Fruit fly (Drosophila melanogaster) whole organism, embryonic: ENCODE results near the gene faf.

Experiments used
- Atf-2 ChIP-seq: fragments of 200-800 bp; sonication (Bioruptor generic); optimal IDR thresholded peaks from 2 replicates; lab custom pipeline; 2016; ENCODE audit warnings: missing biosample characterization, missing genetic modification characterization
- CG1024 ChIP-seq: fragments of 200-800 bp; sonication (Bioruptor generic); IDR thresholded peaks from 2 replicates; pipeline ENCODE4 v1.3.6; 2022; ENCODE audit warnings: missing biosample characterization, missing genetic modification characterization
- CG11093 ChIP-seq: fragments of 200-800 bp; sonication (Bioruptor generic); IDR thresholded peaks from 3 replicates; pipeline ENCODE4 v1.3.6; 2022; ENCODE audit warnings: missing biosample characterization, missing genetic modification characterization
- CG1233 ChIP-seq: fragments of 200-800 bp; sonication (Bioruptor generic); optimal IDR thresholded peaks from 4 replicates; lab custom pipeline; 2018; ENCODE audit warnings: missing biosample characterization, mild to moderate bottlenecking, missing genetic modification characterization
- CG13424 ChIP-seq: fragments of 200-800 bp; sonication (Bioruptor generic); optimal IDR thresholded peaks from 2 replicates; lab custom pipeline; 2019; ENCODE audit warnings: missing biosample characterization, mild to moderate bottlenecking, missing genetic modification characterization, moderate library complexity
- CG15696 ChIP-seq: fragments of 200-800 bp; sonication (Bioruptor generic); optimal IDR thresholded peaks from 2 replicates; lab custom pipeline; 2019; ENCODE audit warnings: missing biosample characterization, mild to moderate bottlenecking, missing genetic modification characterization, moderate library complexity
- CG1603 ChIP-seq: fragments of 200-800 bp; sonication (Bioruptor generic); optimal IDR thresholded peaks from 2 replicates; lab custom pipeline; 2019; ENCODE audit warnings: missing biosample characterization, mild to moderate bottlenecking, missing genetic modification characterization, moderate library complexity
- CG16813 ChIP-seq: fragments of 200-800 bp; sonication (Bioruptor generic); IDR thresholded peaks from 3 replicates; pipeline ENCODE4 v1.3.6; 2022; ENCODE audit warnings: missing biosample characterization, missing genetic modification characterization; ENCODE audit not compliant: partially characterized antibody
- CG17186 ChIP-seq: fragments of 200-800 bp; sonication (Bioruptor generic); optimal IDR thresholded peaks from 3 replicates; lab custom pipeline; 2017; ENCODE audit warnings: missing biosample characterization, missing genetic modification reagents, missing genetic modification characterization
- CG17328 ChIP-seq: fragments of 200-800 bp; sonication (Bioruptor generic); IDR thresholded peaks from 2 replicates; pipeline ENCODE4 v1.3.6; 2022; ENCODE audit warnings: missing biosample characterization, missing genetic modification characterization
- CG2199 ChIP-seq: fragments of 200-800 bp; sonication (Bioruptor generic); IDR thresholded peaks from 3 replicates; pipeline ENCODE4 v1.3.6; 2022; ENCODE audit warnings: missing biosample characterization, missing genetic modification characterization
- CG32772 ChIP-seq: fragments of 200-800 bp; sonication (Bioruptor generic); IDR thresholded peaks from 2 replicates; pipeline ENCODE4 v1.3.6; 2022; ENCODE audit warnings: missing biosample characterization, missing genetic modification characterization
- CG6791 ChIP-seq: fragments of 200-800 bp; sonication (Bioruptor generic); IDR thresholded peaks from 3 replicates; pipeline ENCODE4 v1.3.6; 2022; ENCODE audit warnings: missing biosample characterization, missing genetic modification characterization; ENCODE audit not compliant: partially characterized antibody
- CG7839 ChIP-seq: fragments of 200-800 bp; sonication (Bioruptor generic); optimal IDR thresholded peaks from 3 replicates; lab custom pipeline; 2018; ENCODE audit warnings: missing biosample characterization, mild to moderate bottlenecking, missing genetic modification characterization, moderate library complexity
- CG7963 ChIP-seq: fragments of 200-800 bp; sonication (Bioruptor generic); IDR thresholded peaks from 3 replicates; pipeline ENCODE4 v1.3.6; 2022; ENCODE audit warnings: missing biosample characterization, missing genetic modification characterization; ENCODE audit not compliant: partially characterized antibody
- CG8281 ChIP-seq: fragments of 200-800 bp; sonication (Bioruptor generic); optimal IDR thresholded peaks from 2 replicates; lab custom pipeline; 2018; ENCODE audit warnings: missing biosample characterization, mild to moderate bottlenecking, missing genetic modification characterization, moderate library complexity
- CG8359 ChIP-seq: fragments of 200-800 bp; sonication (Bioruptor generic); optimal IDR thresholded peaks from 2 replicates; lab custom pipeline; 2017; ENCODE audit warnings: missing biosample characterization, mild to moderate bottlenecking, missing genetic modification characterization, borderline replicate concordance
- CkIIα-i1 ChIP-seq: fragments of 200-800 bp; sonication (Bioruptor generic); IDR thresholded peaks from 2 replicates; pipeline ENCODE4 v1.3.6; 2022; ENCODE audit warnings: missing biosample characterization, missing genetic modification characterization
- CoRest ChIP-seq: fragments of 200-800 bp; sonication (Bioruptor generic); optimal IDR thresholded peaks from 3 replicates; lab custom pipeline; 2018; ENCODE audit warnings: missing biosample characterization, mild to moderate bottlenecking, missing genetic modification characterization, moderate library complexity
- D19B ChIP-seq: fragments of 200-800 bp; sonication (Bioruptor generic); optimal IDR thresholded peaks from 2 replicates; lab custom pipeline; 2017; ENCODE audit warnings: missing biosample characterization, mild to moderate bottlenecking, missing genetic modification characterization
- Dll ChIP-seq: fragments of 200-800 bp; sonication (Bioruptor generic); IDR thresholded peaks from 4 replicates; pipeline ENCODE4 v1.3.6; 2022; ENCODE audit warnings: missing biosample characterization, missing genetic modification characterization; ENCODE audit not compliant: partially characterized antibody
- Dp ChIP-seq: fragments of 200-800 bp; sonication (Bioruptor generic); optimal IDR thresholded peaks from 2 replicates; lab custom pipeline; 2018; ENCODE audit warnings: missing biosample characterization, mild to moderate bottlenecking, missing genetic modification characterization, moderate library complexity
- Eip74EF ChIP-seq, 2 experiments: fragments of 200-800 bp in 1 of 2; fragments of >200 bp in 1 of 2; sonication (Bioruptor generic) in 1 of 2; optimal IDR thresholded peaks; 2 replicates each; lab custom pipeline; 2017 to 2019; ENCODE audit warnings: missing biosample characterization in 2 of 2, missing genetic modification characterization in 2 of 2, mild to moderate bottlenecking in 1 of 2, moderate library complexity in 1 of 2
- Elba2 ChIP-seq: fragments of 200-800 bp; sonication (Bioruptor generic); optimal IDR thresholded peaks from 3 replicates; lab custom pipeline; 2016; ENCODE audit warnings: missing biosample characterization, missing genetic modification characterization
- Hmr ChIP-seq: fragments of 200-800 bp; sonication (Bioruptor generic); optimal IDR thresholded peaks from 3 replicates; lab custom pipeline; 2017; ENCODE audit warnings: mild to moderate bottlenecking, missing biosample characterization, missing genetic modification reagents, missing genetic modification characterization
- Kr ChIP-seq: fragments of 200-800 bp; sonication (Bioruptor generic); optimal IDR thresholded peaks from 2 replicates; lab custom pipeline; 2017; ENCODE audit warnings: missing biosample characterization, mild to moderate bottlenecking, missing genetic modification characterization
- Med ChIP-seq: fragments of 200-800 bp; sonication (Bioruptor generic); peaks from one replicate; lab custom pipeline; 2016; ENCODE audit warnings: missing biosample characterization, missing genetic modification characterization, mild to moderate bottlenecking, inconsistent platforms, moderate library complexity
- PHDP ChIP-seq: fragments of 200-800 bp; sonication (Bioruptor generic); optimal IDR thresholded peaks from 3 replicates; lab custom pipeline; 2018; ENCODE audit warnings: missing biosample characterization, mild to moderate bottlenecking, missing genetic modification characterization, moderate library complexity
- Sin3A ChIP-seq: fragments of >200 bp; optimal IDR thresholded peaks from 2 replicates; lab custom pipeline; 2018
- ab ChIP-seq: fragments of 200-800 bp; sonication (Bioruptor generic); optimal IDR thresholded peaks from 2 replicates; lab custom pipeline; 2016; ENCODE audit warnings: missing biosample characterization, missing genetic modification characterization
- ase ChIP-seq: fragments of 200-800 bp; sonication (Bioruptor generic); IDR thresholded peaks from 3 replicates; pipeline ENCODE4 v1.3.6; 2022; ENCODE audit warnings: missing biosample characterization, missing genetic modification characterization
- btn ChIP-seq: fragments of 200-800 bp; sonication (Bioruptor generic); optimal IDR thresholded peaks from 2 replicates; lab custom pipeline; 2016; ENCODE audit warnings: missing biosample characterization, missing genetic modification characterization
- chinmo ChIP-seq: fragments of 200-800 bp; sonication (Bioruptor generic); IDR thresholded peaks from 4 replicates; pipeline ENCODE4 v1.3.6; 2022; ENCODE audit warnings: missing biosample characterization, missing genetic modification characterization; ENCODE audit not compliant: partially characterized antibody
- chm ChIP-seq: fragments of 200-800 bp; sonication (Bioruptor generic); IDR thresholded peaks from 2 replicates; pipeline ENCODE4 v1.3.6; 2022; ENCODE audit warnings: missing biosample characterization, missing genetic modification characterization
- crol ChIP-seq: fragments of 200-800 bp; sonication (Bioruptor generic); IDR thresholded peaks from 2 replicates; pipeline ENCODE4 v1.3.6; 2022; ENCODE audit warnings: missing biosample characterization, missing genetic modification characterization
- dpn ChIP-seq, 2 experiments: fragments of 200-800 bp; sonication (Bioruptor generic); optimal IDR thresholded peaks; 3 replicates each; lab custom pipeline; 2016; ENCODE audit warnings: missing biosample characterization in 2 of 2, missing genetic modification characterization in 2 of 2
- gfzf ChIP-seq: fragments of 200-800 bp; sonication (Bioruptor generic); optimal IDR thresholded peaks from 2 replicates; lab custom pipeline; 2016; ENCODE audit warnings: missing biosample characterization, mild to moderate bottlenecking, missing genetic modification characterization, moderate library complexity
- hbn ChIP-seq: fragments of 200-800 bp; sonication (Bioruptor generic); IDR thresholded peaks from 2 replicates; pipeline ENCODE4 v1.3.6; 2022; ENCODE audit warnings: missing biosample characterization, missing genetic modification characterization; ENCODE audit not compliant: partially characterized antibody
- mam ChIP-seq: fragments of 200-800 bp; sonication (Bioruptor generic); optimal IDR thresholded peaks from 3 replicates; lab custom pipeline; 2016; ENCODE audit warnings: missing biosample characterization, missing genetic modification characterization
- mirr ChIP-seq: fragments of 200-800 bp; sonication (Bioruptor generic); optimal IDR thresholded peaks from 3 replicates; lab custom pipeline; 2018; ENCODE audit warnings: missing biosample characterization, mild to moderate bottlenecking, missing genetic modification characterization
- nmo ChIP-seq: fragments of 200-800 bp; sonication (Bioruptor generic); optimal IDR thresholded peaks from 2 replicates; lab custom pipeline; 2018; ENCODE audit warnings: missing biosample characterization, mild to moderate bottlenecking, missing genetic modification characterization, moderate library complexity
- pan ChIP-seq, 4 experiments: fragments of >200 bp in 3 of 4; fragments of 200-800 bp in 1 of 4; sonication (Bioruptor generic) in 1 of 4; optimal IDR thresholded peaks in 3 of 4; IDR thresholded peaks in 1 of 4; 2 replicates each; pipeline versions ENCODE4 v1.3.6 to Lab custom; 2017 to 2022; ENCODE audit warnings: missing biosample characterization in 2 of 4, missing genetic modification characterization in 2 of 4, mixed read lengths in 1 of 4
- pros ChIP-seq: fragments of 200-800 bp; sonication (Bioruptor generic); optimal IDR thresholded peaks from 3 replicates; lab custom pipeline; 2019; ENCODE audit warnings: missing biosample characterization, mild to moderate bottlenecking, missing genetic modification characterization, moderate library complexity
- row ChIP-seq: fragments of 200-800 bp; sonication (Bioruptor generic); IDR thresholded peaks from 3 replicates; pipeline ENCODE4 v1.3.6; 2022; ENCODE audit warnings: missing biosample characterization, missing genetic modification characterization
- sd ChIP-seq: fragments of 200-800 bp; sonication (Bioruptor generic); optimal IDR thresholded peaks from 3 replicates; lab custom pipeline; 2018; ENCODE audit warnings: missing biosample characterization, mild to moderate bottlenecking, missing genetic modification characterization, moderate library complexity
- shn ChIP-seq: fragments of 200-800 bp; sonication (Bioruptor generic); optimal IDR thresholded peaks from 3 replicates; lab custom pipeline; 2016; ENCODE audit warnings: missing biosample characterization, missing genetic modification characterization
- slbo ChIP-seq: fragments of 200-800 bp; sonication (Bioruptor generic); IDR thresholded peaks from 2 replicates; pipeline ENCODE4 v1.3.6; 2022; ENCODE audit warnings: missing biosample characterization, missing genetic modification characterization
- slp2 ChIP-seq: fragments of 200-800 bp; sonication (Bioruptor generic); optimal IDR thresholded peaks from 2 replicates; lab custom pipeline; 2016; ENCODE audit warnings: missing biosample characterization, missing genetic modification characterization
- sna ChIP-seq: fragments of 200-800 bp; sonication (Bioruptor generic); IDR thresholded peaks from 2 replicates; pipeline ENCODE4 v1.3.6; 2022; ENCODE audit warnings: missing biosample characterization, missing genetic modification characterization; ENCODE audit not compliant: partially characterized antibody
- wek ChIP-seq: fragments of 200-800 bp; sonication (Bioruptor generic); optimal IDR thresholded peaks from 3 replicates; lab custom pipeline; 2018; ENCODE audit warnings: missing biosample characterization, mild to moderate bottlenecking, missing genetic modification characterization, moderate library complexity

faf gene

DNA sequence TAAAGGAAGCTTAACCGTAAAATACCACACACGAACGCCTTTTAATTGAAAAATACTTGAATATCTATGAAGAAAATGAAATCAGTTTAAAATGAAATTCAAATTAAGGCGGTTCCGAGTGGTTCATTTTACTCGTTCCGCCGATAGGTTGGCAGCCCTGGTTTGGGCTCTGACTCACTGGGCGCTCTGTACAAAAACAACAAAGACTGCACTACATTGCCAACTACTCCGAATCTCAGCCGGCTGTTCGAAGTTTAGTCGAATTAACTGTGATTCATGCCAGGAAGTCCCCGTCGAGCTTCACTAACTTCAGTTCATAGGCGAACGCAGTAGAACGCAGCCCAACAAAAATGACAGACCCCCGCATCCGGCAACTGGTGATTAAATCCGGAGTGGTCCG, 33.5 kb upstream of the faf start, which contains the start of gene Tbca (continued):
- TF ChIP-seq CG2199 (GFP tag; lab: Robert Waterston, UW) (no peak), D19B (GFP tag; lab: Kevin White, UChicago) (no peak), hbn (GFP tag; lab: Robert Waterston, UW) (peak; percentile 48), Dll (peak; percentile 63; the same call in 3 of the 4 replicates), sna (GFP tag; lab: Robert Waterston, UW) (peak; percentile 55; the same call in 1 of the 2 replicates), Hmr (GFP tag; lab: Kevin White, UChicago) (no peak), CG32772 (GFP tag; lab: Robert Waterston, UW) (peak; percentile 70; the same call in 1 of the 2 replicates), CG6791 (peak; percentile 35; the same call in 1 of the 3 replicates), Dp (GFP tag; lab: Kevin White, UChicago) (peak; percentile 98), CG17328 (GFP tag; lab: Robert Waterston, UW) (0 out of 2 replicates have a peak, but pooled peaks have one; percentile 16), pan (optimal IDR thresholded peaks at IDR 0.05; lab: Kevin White, UChicago) (no peak), pan (GFP tag; optimal IDR thresholded peaks at IDR 0.05 in 1 of 2, IDR thresholded peaks at IDR 0.05 in 1 of 2) (no peak), mirr (GFP tag; lab: Kevin White, UChicago) (no peak), crol (GFP tag; lab: Robert Waterston, UW) (no peak), ab (GFP tag; lab: Kevin White, UChicago) (no peak), gfzf (peak; percentile 37), Elba2 (no peak), CkIIα-i1 (GFP tag; lab: Robert Waterston, UW) (no peak), CG7963 (no peak), CG1233 (GFP tag; lab: Kevin White, UChicago) (no peak), CG17186 (GFP tag; lab: Kevin White, UChicago) (peak; percentile 55), chm (no peak), nmo (GFP tag; lab: Kevin White, UChicago) (peak; percentile 4), sd (no peak), chinmo (GFP tag; lab: Robert Waterston, UW) (peak; percentile 78; the same call in 1 of the 4 replicates), CoRest (tag; lab: Kevin White, UChicago) (no peak), ase (no peak), CG1603 (peak; percentile 54), Med (GFP tag; lab: Kevin White, UChicago) (peak; percentile 41), Sin3A (lab: Kevin White, UChicago) (peak; percentile 8), Atf-2 (no peak), PHDP (no peak), wek (GFP tag; lab: Kevin White, UChicago) (no peak), row (GFP tag; lab: Robert Waterston, UW) (peak; percentile 19; the same call in 1 of the 3 replicates), slbo (GFP tag; lab: Robert Waterston, UW) (no peak), CG11093 (GFP tag; lab: Robert Waterston, UW) (no peak), CG16813 (GFP tag; lab: Robert Waterston, UW) (peak; percentile 53; the same call in 2 of the 3 replicates)

DNA sequence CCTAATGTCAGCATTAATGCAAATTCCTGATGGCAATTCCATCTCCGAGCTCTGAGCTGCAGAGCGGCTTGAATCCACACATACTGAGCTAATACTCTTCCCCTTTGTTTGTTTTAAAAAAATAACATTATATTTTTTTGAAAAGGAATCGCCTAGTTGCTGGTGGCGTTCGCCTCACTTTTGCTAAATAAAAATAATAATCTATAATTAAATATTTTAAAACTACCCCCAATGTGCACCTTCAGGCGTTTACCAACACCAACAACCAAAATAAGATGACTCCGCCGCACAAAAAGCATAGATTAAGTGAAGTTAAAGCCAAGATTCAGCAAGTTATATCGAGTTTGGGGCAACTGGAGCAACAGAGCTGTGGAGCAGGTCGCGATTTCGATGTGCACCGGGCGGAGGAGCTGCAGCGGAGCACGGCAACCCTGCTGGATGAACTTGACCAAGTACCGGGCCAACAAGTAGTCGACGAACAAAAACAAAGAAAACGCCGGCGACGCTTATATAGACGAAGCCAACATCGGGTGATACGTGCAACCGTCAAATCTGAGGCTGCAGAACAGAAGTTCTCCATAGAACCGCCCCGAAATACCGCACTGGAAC, 32.7 kb upstream of the faf start, which contains the start of gene CG1896:
TSS of gene CG1896 (plus strand) at position 239 of the 609 bp plus-strand sequence.
- TF ChIP-seq CG13424 (tag; lab: Kevin White, UChicago) (peak; percentile 24), pros (GFP tag; lab: Kevin White, UChicago) (no peak), CG7839 (tag; lab: Kevin White, UChicago) (peak; percentile 44), CG8359 (GFP tag; lab: Kevin White, UChicago) (no peak), CG8281 (tag; lab: Kevin White, UChicago) (no peak), btn (GFP tag; lab: Kevin White, UChicago) (no peak), Kr (GFP tag; lab: Kevin White, UChicago) (no peak), CG15696 (tag; lab: Kevin White, UChicago) (no peak), CG1024 (GFP tag; lab: Robert Waterston, UW) (0 out of 2 replicates have a peak, but pooled peaks have one; percentile 29), Eip74EF (GFP tag; optimal IDR thresholded peaks at IDR 0.05; lab: Kevin White, UChicago) (no peak), CG7963 (no peak), dpn (GFP tag; optimal IDR thresholded peaks at IDR 0.05; lab: Kevin White, UChicago) (peak in 1 of 2 experiments; percentile 14), mam (GFP tag; lab: Kevin White, UChicago) (peak; percentile 8), shn (GFP tag; lab: Kevin White, UChicago) (no peak), slp2 (no peak)
